Fruit fly (Drosophila melanogaster): ENCODE results near the gene AP-2alpha.

DNA sequence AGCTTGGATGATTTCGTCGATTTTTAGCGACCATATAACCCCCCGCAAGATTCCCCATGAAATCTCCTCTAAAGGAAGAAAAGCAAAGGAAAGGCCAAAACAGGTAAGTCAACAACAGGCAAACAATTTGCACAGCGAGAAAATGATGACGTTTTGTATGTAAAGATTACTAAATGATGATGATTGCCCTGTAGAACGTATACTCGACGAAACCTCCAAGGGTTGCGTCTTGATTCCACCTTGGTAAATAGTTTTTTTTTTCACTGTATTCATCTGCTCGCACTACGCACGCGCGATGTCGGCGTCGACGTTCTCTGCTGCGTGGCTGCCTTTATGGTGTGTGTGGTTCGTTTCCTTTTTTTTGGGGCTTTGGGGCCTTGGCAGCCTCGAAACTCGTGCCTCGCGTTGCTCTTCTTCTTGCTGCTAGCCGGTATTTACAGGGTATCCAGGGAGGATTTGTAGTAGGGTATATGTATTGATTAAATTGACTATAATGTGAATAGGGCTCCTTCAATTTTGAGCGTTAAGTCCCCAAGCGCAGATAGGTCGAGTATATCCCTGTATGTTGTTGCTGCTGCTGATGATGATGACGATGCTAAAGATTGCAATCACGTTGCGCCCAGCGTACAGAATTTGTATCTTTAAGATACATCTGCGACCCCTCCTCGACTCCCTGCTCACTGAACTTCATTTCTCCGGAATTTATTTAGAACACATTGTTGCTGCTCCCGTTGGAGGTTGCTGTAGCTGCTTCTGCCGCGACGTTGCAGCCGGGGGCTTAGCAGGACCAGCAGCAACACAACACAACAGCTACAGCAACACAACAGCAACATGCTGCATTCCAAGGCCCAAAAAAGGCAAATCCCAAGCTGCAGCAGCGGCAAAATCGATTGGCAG lies 13.0 kb upstream of the AP-2alpha start:
- no peak for TF ChIP-seq Crg-1 (GFP tag; optimal IDR thresholded peaks at IDR 0.05)
- TF ChIP-seq kay (GFP tag; ENCODE audit: borderline replicate concordance), result no peak
- TF ChIP-seq cic (GFP tag; optimal IDR thresholded peaks at IDR 0.05), result no peak
- no peak for TF ChIP-seq CG14711 (tag; optimal IDR thresholded peaks at IDR 0.05)
- TF ChIP-seq Clk (GFP tag; optimal IDR thresholded peaks at IDR 0.05), result no peak
- TF ChIP-seq CG7101 (tag; optimal IDR thresholded peaks at IDR 0.05), result no peak
- TF ChIP-seq cnc (optimal IDR thresholded peaks at IDR 0.05), result no peak
- no peak for TF ChIP-seq Mnt (GFP tag; optimal IDR thresholded peaks at IDR 0.05)
